In the genomic region with DNA sequence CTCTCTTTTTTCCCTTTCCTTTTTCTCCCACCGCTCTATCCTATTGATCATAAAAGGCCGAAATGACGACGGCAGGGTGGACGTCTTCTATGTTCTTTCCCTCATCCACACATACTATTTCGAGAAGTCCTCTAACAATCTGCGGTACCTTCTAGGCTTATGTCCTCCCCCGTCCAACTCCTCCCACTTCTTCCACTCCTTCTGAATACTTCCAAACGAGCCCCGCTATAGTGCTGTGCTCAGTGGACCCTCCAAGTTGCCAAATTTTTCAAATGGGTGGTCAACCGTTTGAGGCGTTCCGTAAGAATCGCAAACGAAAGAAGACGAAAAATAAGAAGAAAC, we compare ENCODE assay signal across 5 worm cellular contexts.
A peak's percentile ranks its signal among the peaks of the same experiment; 100 is the strongest.
TF ChIP-seq lines count a peak whose summit lies in the region.

No protein-coding gene starts in this region.

TF ChIP-seq in whole organism, L1 larva, 84 proteins besides CTCF, POLR2A, EP300 and RAD21 (continues in another document):
- TF ChIP-seq ztf-4 (tag; optimal IDR thresholded peaks at IDR 0.05; lab: Kevin White, UChicago) (no peak), mab-9 (GFP tag; IDR thresholded peaks at IDR 0.05; lab: Robert Waterston, UW) (peak; percentile 49; the same call in 1 of the 2 replicates), fkh-8 (tag; optimal IDR thresholded peaks at IDR 0.05; lab: Kevin White, UChicago) (peak; percentile 53), unc-130 (tag; optimal IDR thresholded peaks at IDR 0.05; lab: Kevin White, UChicago) (no peak), mdl-1 (tag; optimal IDR thresholded peaks at IDR 0.05; lab: Kevin White, UChicago) (no peak), zip-4 (GFP tag; optimal IDR thresholded peaks at IDR 0.05; lab: Kevin White, UChicago) (no peak), egl-13 (tag; optimal IDR thresholded peaks at IDR 0.05; lab: Kevin White, UChicago) (peak; percentile 31), lin-35 (GFP tag; optimal IDR thresholded peaks at IDR 0.05; lab: Kevin White, UChicago) (peak in 1 of 2 experiments; percentile 28), tbx-2 (tag; optimal IDR thresholded peaks at IDR 0.05; lab: Kevin White, UChicago) (peak; percentile 37), snu-23 (GFP tag; optimal IDR thresholded peaks at IDR 0.05; lab: Kevin White, UChicago) (peak; percentile 49), unc-98 (GFP tag; IDR thresholded peaks at IDR 0.05; lab: Robert Waterston, UW) (no peak), xbp-1 (tag; optimal IDR thresholded peaks at IDR 0.05; lab: Kevin White, UChicago) (no peak), mep-1 (tag; optimal IDR thresholded peaks at IDR 0.05; lab: Kevin White, UChicago) (peak; percentile 31), nhr-47 (tag; optimal IDR thresholded peaks at IDR 0.05; lab: Kevin White, UChicago) (no peak), ama-1 (optimal IDR thresholded peaks at IDR 0.05; lab: Kevin White, UChicago) (no peak), fos-1 (tag; optimal IDR thresholded peaks at IDR 0.05; lab: Kevin White, UChicago) (peak; percentile 6), C34B4.2 (tag; optimal IDR thresholded peaks at IDR 0.05; lab: Kevin White, UChicago) (no peak), unc-30 (tag; optimal IDR thresholded peaks at IDR 0.05; lab: Kevin White, UChicago) (no peak)

TF ChIP-seq in whole organism, L3 larva, 47 proteins besides CTCF, POLR2A, EP300 and RAD21:
- TF ChIP-seq tbx-2 (tag; optimal IDR thresholded peaks at IDR 0.05; lab: Kevin White, UChicago): peak; percentile 46
- no peak for TF ChIP-seq nhr-43 (tag; optimal IDR thresholded peaks at IDR 0.05; lab: Kevin White, UChicago; ENCODE audit: poor library complexity, severe bottlenecking)
- peak; percentile 54 for TF ChIP-seq egl-5 (tag; optimal IDR thresholded peaks at IDR 0.05; lab: Kevin White, UChicago)
- TF ChIP-seq lin-15B (tag; optimal IDR thresholded peaks at IDR 0.05; lab: Kevin White, UChicago): peak; percentile 6
- peak; percentile 85 for TF ChIP-seq nfya-1 (tag; optimal IDR thresholded peaks at IDR 0.05; lab: Kevin White, UChicago; ENCODE audit: insufficient read depth)
- peak; percentile 68 for TF ChIP-seq fkh-10 (GFP tag; optimal IDR thresholded peaks at IDR 0.05; lab: Kevin White, UChicago)
- TF ChIP-seq ama-1 (optimal IDR thresholded peaks at IDR 0.05; lab: Kevin White, UChicago): peak; percentile 66
- TF ChIP-seq lin-39 (tag; optimal IDR thresholded peaks at IDR 0.05; lab: Kevin White, UChicago): peak; percentile 68
- no peak for TF ChIP-seq ZK546.5 (tag; optimal IDR thresholded peaks at IDR 0.05; lab: Kevin White, UChicago)
- peak; percentile 6 for TF ChIP-seq sea-2 (GFP tag; optimal IDR thresholded peaks at IDR 0.05; lab: Kevin White, UChicago)
- TF ChIP-seq zag-1 (tag; optimal IDR thresholded peaks at IDR 0.05; lab: Kevin White, UChicago): peak; percentile 50

TF ChIP-seq in whole organism, early embryonic, 17 proteins besides CTCF, POLR2A, EP300 and RAD21:
- TF ChIP-seq tra-4 (tag; optimal IDR thresholded peaks at IDR 0.05; lab: Kevin White, UChicago) (no peak), ceh-13 (GFP tag; optimal IDR thresholded peaks at IDR 0.05; lab: Kevin White, UChicago) (no peak), ama-1 (optimal IDR thresholded peaks at IDR 0.05; lab: Kevin White, UChicago) (no peak), ets-7 (tag; optimal IDR thresholded peaks at IDR 0.05; lab: Kevin White, UChicago) (no peak), tbx-11 (GFP tag; IDR thresholded peaks at IDR 0.05; lab: Robert Waterston, UW) (peak; percentile 20; the same call in 1 of the 2 replicates), tbx-37 (GFP tag; conservative IDR thresholded peaks at IDR 0.05; lab: Robert Waterston, UW) (no peak), aly-1 (tag; optimal IDR thresholded peaks at IDR 0.05; lab: Kevin White, UChicago) (peak; percentile 6), F13C5.2 (tag; optimal IDR thresholded peaks at IDR 0.05; lab: Kevin White, UChicago) (peak; percentile 38)

TF ChIP-seq in whole organism, midembryonic, 9 proteins besides CTCF, POLR2A, EP300 and RAD21:
- TF ChIP-seq med-1 (GFP tag; optimal IDR thresholded peaks at IDR 0.05; lab: Kevin White, UChicago; ENCODE audit: insufficient read depth) (no peak), ztf-23 (GFP tag; IDR thresholded peaks at IDR 0.05; lab: Robert Waterston, UW) (peak; percentile 63; the same call in 1 of the 2 replicates), ref-1 (GFP tag; conservative IDR thresholded peaks at IDR 0.05; lab: Robert Waterston, UW) (no peak), cog-1 (tag; optimal IDR thresholded peaks at IDR 0.05; lab: Kevin White, UChicago) (no peak), ztf-29 (GFP tag; IDR thresholded peaks at IDR 0.05; lab: Robert Waterston, UW) (0 out of 2 replicates have a peak, but pooled peaks have one; percentile 42), tab-1 (GFP tag; IDR thresholded peaks at IDR 0.05; lab: Robert Waterston, UW) (no peak), flt-1 (GFP tag; IDR thresholded peaks at IDR 0.05; lab: Robert Waterston, UW) (0 out of 2 replicates have a peak, but pooled peaks have one; percentile 8)
TF ChIP-seq in whole organism, midembryonic: peak in this region for 3.

TF ChIP-seq in whole organism, young adult, 124 proteins besides CTCF, POLR2A, EP300 and RAD21:
- peak; percentile 0 for TF ChIP-seq K12H6.12 (tag; optimal IDR thresholded peaks at IDR 0.05; lab: Kevin White, UChicago)
- peak; percentile 32; the same call in 1 of the 2 replicates for TF ChIP-seq rcor-1 (GFP tag; IDR thresholded peaks at IDR 0.05; lab: Robert Waterston, UW)
- TF ChIP-seq attf-6 (GFP tag; IDR thresholded peaks at IDR 0.05; lab: Robert Waterston, UW): no peak
- TF ChIP-seq lsl-1 (GFP tag; optimal IDR thresholded peaks at IDR 0.05; lab: Kevin White, UChicago): no peak
- no peak for TF ChIP-seq ztf-6 (GFP tag; IDR thresholded peaks at IDR 0.05; lab: Robert Waterston, UW)
- TF ChIP-seq F52B5.7 (tag; optimal IDR thresholded peaks at IDR 0.05; lab: Kevin White, UChicago): peak; percentile 38
- peak; percentile 24 for TF ChIP-seq chd-7 (tag; optimal IDR thresholded peaks at IDR 0.05; lab: Kevin White, UChicago)
- TF ChIP-seq egl-18 (GFP tag; IDR thresholded peaks at IDR 0.05; lab: Robert Waterston, UW): peak; percentile 35; the same call in 1 of the 2 replicates
- TF ChIP-seq ceh-100 (GFP tag; IDR thresholded peaks at IDR 0.05; lab: Robert Waterston, UW): 0 out of 2 replicates have a peak, but pooled peaks have one; percentile 15
- 0 out of 2 replicates have a peak, but pooled peaks have one; percentile 27 for TF ChIP-seq madf-6 (GFP tag; IDR thresholded peaks at IDR 0.05; lab: Robert Waterston, UW)
- peak; percentile 29; the same call in 1 of the 2 replicates for TF ChIP-seq dox-1 (GFP tag; IDR thresholded peaks at IDR 0.05; lab: Robert Waterston, UW)
- no peak for TF ChIP-seq mes-4 (tag; optimal IDR thresholded peaks at IDR 0.05; lab: Kevin White, UChicago)
- no peak for TF ChIP-seq cebp-1 (GFP tag; IDR thresholded peaks at IDR 0.05; lab: Robert Waterston, UW)
- TF ChIP-seq cebp-1 (tag; optimal IDR thresholded peaks at IDR 0.05; lab: Kevin White, UChicago): peak; percentile 36
- 0 out of 2 replicates have a peak, but pooled peaks have one; percentile 55 for TF ChIP-seq nfyb-1 (GFP tag; IDR thresholded peaks at IDR 0.05; lab: Robert Waterston, UW)
- no peak for TF ChIP-seq tbp1 (GFP tag; optimal IDR thresholded peaks at IDR 0.05; lab: Kevin White, UChicago)
- 0 out of 2 replicates have a peak, but pooled peaks have one; percentile 29 for TF ChIP-seq zfh-2 (GFP tag; conservative IDR thresholded peaks at IDR 0.05; lab: Robert Waterston, UW)
- no peak for TF ChIP-seq rpc-1 (optimal IDR thresholded peaks at IDR 0.05; lab: Kevin White, UChicago)
- no peak for TF ChIP-seq rpc-1 (tag; optimal IDR thresholded peaks at IDR 0.05; lab: Kevin White, UChicago)
- TF ChIP-seq snpc-4 (GFP tag; optimal IDR thresholded peaks at IDR 0.05; lab: Kevin White, UChicago): no peak
- TF ChIP-seq snpc-4 (tag; optimal IDR thresholded peaks at IDR 0.05; lab: Kevin White, UChicago): no peak
- 0 out of 2 replicates have a peak, but pooled peaks have one; percentile 42 for TF ChIP-seq pbrm-1 (GFP tag; IDR thresholded peaks at IDR 0.05; lab: Robert Waterston, UW)
- TF ChIP-seq zim-3 (tag; optimal IDR thresholded peaks at IDR 0.05; lab: Kevin White, UChicago): peak; percentile 68
- TF ChIP-seq let-607 (tag; optimal IDR thresholded peaks at IDR 0.05; lab: Kevin White, UChicago): peak in 1 of 2 experiments; percentile 17
- no peak for TF ChIP-seq tlf-1 (GFP tag; optimal IDR thresholded peaks at IDR 0.05; lab: Kevin White, UChicago)
- no peak for TF ChIP-seq ztf-3 (GFP tag; optimal IDR thresholded peaks at IDR 0.05; lab: Kevin White, UChicago)

Comparison
In these comparisons a context has a peak if more than half of its experiments do, and no peak if none do; other contexts are left out.
1. Of the 8 proteins assayed by ChIP-seq in both whole organism, young adult and whole organism, L1 larva: peak only in whole organism, young adult: none; only in whole organism, L1 larva: efl-1; in both: none; in neither: 6; mixed calls (peak in some experiments, not most) for 1.